Fruit fly (Drosophila melanogaster) whole organism, embryonic: ENCODE results near the gene ppk23.

Source experiments
- Abd-B ChIP-seq: fragments of 200-800 bp; sonication (Bioruptor generic); optimal IDR thresholded peaks from 2 replicates; lab custom pipeline; 2018; ENCODE audit warnings: missing biosample characterization, mild to moderate bottlenecking, missing genetic modification characterization, moderate library complexity
- Ada2b ChIP-seq: fragments of 200-800 bp; sonication (Bioruptor generic); IDR thresholded peaks from 2 replicates; pipeline ENCODE4 v1.3.6; 2022; ENCODE audit warnings: missing biosample characterization, missing genetic modification characterization
- Atf-2 ChIP-seq: fragments of 200-800 bp; sonication (Bioruptor generic); optimal IDR thresholded peaks from 2 replicates; lab custom pipeline; 2016; ENCODE audit warnings: missing biosample characterization, missing genetic modification characterization
- Bgb ChIP-seq: fragments of 200-800 bp; sonication (Bioruptor generic); IDR thresholded peaks from 2 replicates; pipeline ENCODE4 v1.3.6; 2022; ENCODE audit warnings: missing biosample characterization, missing genetic modification characterization; ENCODE audit not compliant: partially characterized antibody
- BtbVII ChIP-seq: fragments of 200-800 bp; sonication (Bioruptor generic); optimal IDR thresholded peaks from 3 replicates; lab custom pipeline; 2017; ENCODE audit warnings: missing biosample characterization, mild to moderate bottlenecking, missing genetic modification characterization
- CG10654 ChIP-seq: fragments of 200-800 bp; sonication (Bioruptor generic); optimal IDR thresholded peaks from 2 replicates; lab custom pipeline; 2016; ENCODE audit warnings: missing biosample characterization, missing genetic modification characterization
- CG12299 ChIP-seq: fragments of 200-800 bp; sonication (Bioruptor generic); optimal IDR thresholded peaks from 2 replicates; lab custom pipeline; 2018; ENCODE audit warnings: missing biosample characterization, mild to moderate bottlenecking, missing genetic modification characterization
- CG14050 ChIP-seq: fragments of 200-800 bp; sonication (Bioruptor generic); IDR thresholded peaks from 3 replicates; pipeline ENCODE4 v1.3.6; 2022; ENCODE audit warnings: missing biosample characterization, missing genetic modification characterization
- CG1647 ChIP-seq: fragments of 200-800 bp; sonication (Bioruptor generic); optimal IDR thresholded peaks from 3 replicates; lab custom pipeline; 2016; ENCODE audit warnings: missing biosample characterization, missing genetic modification characterization
- CG17186 ChIP-seq: fragments of 200-800 bp; sonication (Bioruptor generic); optimal IDR thresholded peaks from 3 replicates; lab custom pipeline; 2017; ENCODE audit warnings: missing biosample characterization, missing genetic modification reagents, missing genetic modification characterization
- CG1792 ChIP-seq: fragments of 200-800 bp; sonication (Bioruptor generic); optimal IDR thresholded peaks from 2 replicates; lab custom pipeline; 2016; ENCODE audit warnings: missing biosample characterization, missing genetic modification characterization
- CG18011 ChIP-seq: fragments of 200-800 bp; sonication (Bioruptor generic); optimal IDR thresholded peaks from 2 replicates; lab custom pipeline; 2017; ENCODE audit warnings: missing biosample characterization, missing genetic modification characterization, mild to moderate bottlenecking, moderate library complexity, missing genotype
- CG33557 ChIP-seq: fragments of 200-800 bp; sonication (Bioruptor generic); optimal IDR thresholded peaks from 2 replicates; lab custom pipeline; 2019; ENCODE audit warnings: missing biosample characterization, mild to moderate bottlenecking, missing genetic modification characterization, moderate library complexity
- CG42726 ChIP-seq: fragments of 200-800 bp; sonication (Bioruptor generic); IDR thresholded peaks from 2 replicates; pipeline ENCODE4 v1.3.6; 2022; ENCODE audit warnings: missing biosample characterization, missing genetic modification characterization; ENCODE audit not compliant: partially characterized antibody
- CG4707 ChIP-seq: fragments of 200-800 bp; sonication (Bioruptor generic); optimal IDR thresholded peaks from 2 replicates; lab custom pipeline; 2018; ENCODE audit warnings: missing biosample characterization, mild to moderate bottlenecking, missing genetic modification characterization, moderate library complexity
- CG4730 ChIP-seq: fragments of 200-800 bp; sonication (Bioruptor generic); IDR thresholded peaks from 2 replicates; pipeline ENCODE4 v1.3.6; 2022; ENCODE audit warnings: missing biosample characterization, missing genetic modification characterization
- CG4820 ChIP-seq: fragments of 200-800 bp; sonication (Bioruptor generic); optimal IDR thresholded peaks from 3 replicates; lab custom pipeline; 2016; ENCODE audit warnings: missing biosample characterization, missing genetic modification characterization
- CG5245 ChIP-seq: fragments of 200-800 bp; sonication (Bioruptor generic); optimal IDR thresholded peaks from 3 replicates; lab custom pipeline; 2016; ENCODE audit warnings: missing biosample characterization, missing genetic modification characterization
- CG6791 ChIP-seq: fragments of 200-800 bp; sonication (Bioruptor generic); IDR thresholded peaks from 3 replicates; pipeline ENCODE4 v1.3.6; 2022; ENCODE audit warnings: missing biosample characterization, missing genetic modification characterization; ENCODE audit not compliant: partially characterized antibody
- CG7556 ChIP-seq: fragments of 200-800 bp; sonication (Bioruptor generic); optimal IDR thresholded peaks from 2 replicates; lab custom pipeline; 2017; ENCODE audit warnings: missing biosample characterization, mild to moderate bottlenecking, missing genetic modification characterization
- CG7786 ChIP-seq: fragments of 200-800 bp; sonication (Bioruptor generic); optimal IDR thresholded peaks from 2 replicates; lab custom pipeline; 2016; ENCODE audit warnings: missing biosample characterization, missing genetic modification characterization
- CG7839 ChIP-seq: fragments of 200-800 bp; sonication (Bioruptor generic); optimal IDR thresholded peaks from 3 replicates; lab custom pipeline; 2018; ENCODE audit warnings: missing biosample characterization, mild to moderate bottlenecking, missing genetic modification characterization, moderate library complexity
- CG7928 ChIP-seq: fragments of 200-800 bp; sonication (Bioruptor generic); optimal IDR thresholded peaks from 2 replicates; lab custom pipeline; 2017; ENCODE audit warnings: missing biosample characterization, mild to moderate bottlenecking, missing genetic modification characterization
- CG8388 ChIP-seq: fragments of 200-800 bp; sonication (Bioruptor generic); optimal IDR thresholded peaks from 2 replicates; lab custom pipeline; 2019; ENCODE audit warnings: missing biosample characterization, mild to moderate bottlenecking, missing genetic modification characterization, moderate library complexity
- D19B ChIP-seq: fragments of 200-800 bp; sonication (Bioruptor generic); optimal IDR thresholded peaks from 2 replicates; lab custom pipeline; 2017; ENCODE audit warnings: missing biosample characterization, mild to moderate bottlenecking, missing genetic modification characterization
- Deaf1 ChIP-seq: fragments of 200-800 bp; optimal IDR thresholded peaks from 3 replicates; lab custom pipeline; 2019; ENCODE audit warnings: missing biosample characterization, mild to moderate bottlenecking, missing genetic modification characterization, moderate library complexity
- Ets97D ChIP-seq: fragments of 200-800 bp; sonication (Bioruptor generic); optimal IDR thresholded peaks from 3 replicates; lab custom pipeline; 2016; ENCODE audit warnings: missing biosample characterization, missing genetic modification characterization
- Gug ChIP-seq: fragments of 200-800 bp; sonication (Bioruptor generic); IDR thresholded peaks from 4 replicates; pipeline ENCODE4 v1.3.6; 2022; ENCODE audit warnings: missing biosample characterization, missing genetic modification characterization
- Lhr ChIP-seq: fragments of 200-800 bp; sonication (Bioruptor generic); optimal IDR thresholded peaks from 3 replicates; lab custom pipeline; 2017; ENCODE audit warnings: mild to moderate bottlenecking, missing biosample characterization, missing genetic modification reagents, missing genetic modification characterization
- Myb ChIP-seq: fragments of 200-800 bp; sonication (Bioruptor generic); optimal IDR thresholded peaks from 2 replicates; lab custom pipeline; 2016; ENCODE audit warnings: missing biosample characterization, missing genetic modification characterization
- Oaz ChIP-seq: fragments of 200-800 bp; sonication (Bioruptor generic); IDR thresholded peaks from 2 replicates; pipeline ENCODE4 v1.3.6; 2022; ENCODE audit warnings: missing biosample characterization, missing genetic modification characterization
- Opbp ChIP-seq: fragments of 200-800 bp; sonication (Bioruptor generic); IDR thresholded peaks from 3 replicates; pipeline ENCODE4 v1.3.6; 2022; ENCODE audit warnings: missing biosample characterization, missing genetic modification characterization; ENCODE audit not compliant: partially characterized antibody
- Sin3A ChIP-seq: fragments of >200 bp; optimal IDR thresholded peaks from 2 replicates; lab custom pipeline; 2018
- Usf ChIP-seq: fragments of 200-800 bp; sonication (Bioruptor generic); optimal IDR thresholded peaks from 2 replicates; lab custom pipeline; 2017; ENCODE audit warnings: missing genotype, missing biosample characterization, missing genetic modification characterization
- Xbp1 ChIP-seq: fragments of 200-800 bp; sonication (Bioruptor generic); optimal IDR thresholded peaks from 3 replicates; lab custom pipeline; 2016; ENCODE audit warnings: missing biosample characterization, mild to moderate bottlenecking, missing genetic modification characterization
- ac ChIP-seq: fragments of 200-800 bp; sonication (Bioruptor generic); optimal IDR thresholded peaks from 3 replicates; lab custom pipeline; 2017; ENCODE audit warnings: missing biosample characterization, mild to moderate bottlenecking, missing genetic modification characterization
- exex ChIP-seq: fragments of 200-800 bp; sonication (Bioruptor generic); optimal IDR thresholded peaks from 4 replicates; lab custom pipeline; 2018; ENCODE audit warnings: missing biosample characterization, mild to moderate bottlenecking, missing genetic modification characterization, moderate library complexity
- gfzf ChIP-seq: fragments of 200-800 bp; sonication (Bioruptor generic); optimal IDR thresholded peaks from 2 replicates; lab custom pipeline; 2016; ENCODE audit warnings: missing biosample characterization, mild to moderate bottlenecking, missing genetic modification characterization, moderate library complexity
- hth ChIP-seq: fragments of >200 bp; optimal IDR thresholded peaks from 2 replicates; lab custom pipeline; 2017; ENCODE audit warnings: inconsistent platforms
- ken ChIP-seq: fragments of 200-800 bp; sonication (Bioruptor generic); IDR thresholded peaks from 3 replicates; pipeline ENCODE4 v1.3.6; 2022; ENCODE audit warnings: missing biosample characterization, missing genetic modification characterization
- knrl ChIP-seq: fragments of 200-800 bp; sonication (Bioruptor generic); IDR thresholded peaks from 3 replicates; pipeline ENCODE4 v1.3.6; 2022; ENCODE audit warnings: missing biosample characterization, missing genetic modification characterization; ENCODE audit not compliant: partially characterized antibody
- nau ChIP-seq: fragments of 200-800 bp; sonication (Bioruptor generic); optimal IDR thresholded peaks from 3 replicates; lab custom pipeline; 2017; ENCODE audit warnings: missing biosample characterization, mild to moderate bottlenecking, missing genetic modification characterization, missing genetic modification reagents
- pzg ChIP-seq: fragments of 200-800 bp; sonication (Bioruptor generic); optimal IDR thresholded peaks from 3 replicates; lab custom pipeline; 2018; ENCODE audit warnings: missing biosample characterization, mild to moderate bottlenecking, missing genetic modification characterization, moderate library complexity
- sna ChIP-seq: fragments of 200-800 bp; sonication (Bioruptor generic); IDR thresholded peaks from 2 replicates; pipeline ENCODE4 v1.3.6; 2022; ENCODE audit warnings: missing biosample characterization, missing genetic modification characterization; ENCODE audit not compliant: partially characterized antibody
- sob ChIP-seq: fragments of 200-800 bp; sonication (Bioruptor generic); IDR thresholded peaks from 2 replicates; pipeline ENCODE4 v1.3.6; 2022; ENCODE audit warnings: missing biosample characterization, missing genetic modification characterization
- tgo ChIP-seq: fragments of 200-800 bp; sonication (Bioruptor generic); IDR thresholded peaks from 3 replicates; pipeline ENCODE4 v1.3.6; 2022; ENCODE audit warnings: missing biosample characterization, missing genetic modification characterization
- tx ChIP-seq: fragments of 200-800 bp; sonication (Bioruptor generic); optimal IDR thresholded peaks from 2 replicates; lab custom pipeline; 2016; ENCODE audit warnings: missing biosample characterization, missing genetic modification characterization
- unpg ChIP-seq: fragments of 200-800 bp; sonication (Bioruptor generic); optimal IDR thresholded peaks from 3 replicates; lab custom pipeline; 2018; ENCODE audit warnings: missing biosample characterization, mild to moderate bottlenecking, missing genetic modification characterization, moderate library complexity
- zfh2 ChIP-seq: fragments of 200-800 bp; sonication (Bioruptor generic); optimal IDR thresholded peaks from 2 replicates; lab custom pipeline; 2016; ENCODE audit warnings: missing biosample characterization, missing genetic modification characterization

Gene ppk23

DNA sequence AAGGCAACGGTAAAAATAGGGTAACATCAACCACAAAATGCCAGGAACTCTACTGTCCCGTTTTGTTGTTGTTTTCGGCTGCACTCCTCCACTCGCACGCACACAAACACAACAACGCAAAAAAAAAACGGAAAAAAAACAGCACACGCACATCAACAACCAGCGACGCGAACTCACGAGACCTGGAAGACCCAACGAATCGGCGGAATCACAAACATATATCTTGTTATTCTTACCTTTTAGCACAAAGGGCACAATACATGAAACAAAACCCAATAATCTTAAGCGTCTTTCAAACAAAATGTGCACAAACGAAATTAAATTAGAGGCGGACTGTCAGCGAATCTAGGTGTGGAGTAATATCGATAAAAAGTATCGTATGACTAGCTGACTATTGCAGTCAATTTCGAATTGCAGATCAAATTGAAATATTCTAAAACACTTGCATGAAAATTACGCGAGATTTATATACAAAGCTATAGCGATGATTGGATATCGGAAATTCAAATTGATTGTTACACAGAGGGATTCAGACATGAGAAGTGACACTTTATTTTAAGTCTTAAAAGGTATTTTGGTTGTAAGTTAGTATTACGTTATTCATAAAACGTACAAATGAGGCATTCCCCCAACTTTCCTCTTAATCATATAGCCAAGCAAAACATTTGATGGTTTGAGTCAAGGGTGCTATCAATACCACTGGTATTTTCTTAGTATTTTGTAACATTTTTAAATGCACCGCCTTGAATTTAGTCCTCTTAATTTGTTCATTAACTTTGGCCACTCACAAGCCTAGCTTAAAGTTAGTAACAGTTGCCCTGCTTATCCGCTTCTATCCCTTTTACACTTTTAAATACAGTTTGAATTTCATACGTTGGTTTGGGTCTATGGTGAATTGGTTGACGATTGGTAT, 10.1 kb upstream of the ppk23 start, which contains the start of gene Ankle2 (continued):
- TF ChIP-seq nau (no peak), CG8388 (GFP tag; lab: Kevin White, UChicago) (no peak), CG10654 (GFP tag; lab: Kevin White, UChicago) (no peak), CG7839 (tag; lab: Kevin White, UChicago) (no peak), hth (lab: Kevin White, UChicago) (no peak), CG4730 (GFP tag; lab: Robert Waterston, UW) (no peak), Opbp (GFP tag; lab: Robert Waterston, UW) (peak; percentile 71), CG17186 (no peak), Oaz (no peak), CG4707 (GFP tag; lab: Kevin White, UChicago) (no peak), Atf-2 (GFP tag; lab: Kevin White, UChicago) (no peak), D19B (GFP tag; lab: Kevin White, UChicago) (no peak), CG33557 (GFP tag; lab: Kevin White, UChicago) (no peak), CG4820 (GFP tag; lab: Kevin White, UChicago) (no peak), gfzf (GFP tag; lab: Kevin White, UChicago) (peak; percentile 90), ken (GFP tag; lab: Robert Waterston, UW) (no peak), Sin3A (lab: Kevin White, UChicago) (peak; percentile 73), tgo (GFP tag; lab: Robert Waterston, UW) (no peak), CG6791 (GFP tag; lab: Robert Waterston, UW) (peak; percentile 61), Ets97D (GFP tag; lab: Kevin White, UChicago) (peak; percentile 39), exex (no peak), Myb (GFP tag; lab: Kevin White, UChicago) (peak; percentile 67), zfh2 (no peak), CG12299 (no peak), ac (GFP tag; lab: Kevin White, UChicago) (no peak), CG7556 (GFP tag; lab: Kevin White, UChicago) (no peak), CG7786 (no peak), CG5245 (GFP tag; lab: Kevin White, UChicago) (no peak), BtbVII (no peak), Bgb (GFP tag; lab: Robert Waterston, UW) (peak; percentile 65), Gug (GFP tag; lab: Robert Waterston, UW) (no peak), CG7928 (GFP tag; lab: Kevin White, UChicago) (no peak), Lhr (GFP tag; lab: Kevin White, UChicago) (peak; percentile 54), Abd-B (GFP tag; lab: Kevin White, UChicago) (peak; percentile 25), CG14050 (GFP tag; lab: Robert Waterston, UW) (no peak), knrl (peak; percentile 68; the same call in 2 of the 3 replicates), CG18011 (GFP tag; lab: Kevin White, UChicago) (no peak), sob (GFP tag; lab: Robert Waterston, UW) (0 out of 2 replicates have a peak, but pooled peaks have one; percentile 12), Deaf1 (tag; lab: Kevin White, UChicago) (no peak), CG42726 (GFP tag; lab: Robert Waterston, UW) (peak; percentile 43; the same call in 1 of the 2 replicates), CG1647 (GFP tag; lab: Kevin White, UChicago) (no peak), Xbp1 (GFP tag; lab: Kevin White, UChicago) (no peak), sna (0 out of 2 replicates have a peak, but pooled peaks have one; percentile 24), Ada2b (GFP tag; lab: Robert Waterston, UW) (no peak), CG1792 (GFP tag; lab: Kevin White, UChicago) (no peak), pzg (GFP tag; lab: Kevin White, UChicago) (peak; percentile 47), tx (GFP tag; lab: Kevin White, UChicago) (no peak), unpg (no peak), Usf (GFP tag; lab: Kevin White, UChicago) (no peak)
